Fruit fly (Drosophila melanogaster) Kc167 (cell line): ENCODE measurements around the gene CG14606.

Source experiments
- Sin3A ChIP-seq: fragments of >200 bp; optimal IDR thresholded peaks from 2 replicates; lab custom pipeline; 2018; ENCODE audit warnings: missing external identifiers
- h ChIP-seq: fragments of >200 bp; optimal IDR thresholded peaks from 3 replicates; lab custom pipeline; 2018; ENCODE audit warnings: missing external identifiers
- insv ChIP-seq: fragments of >200 bp; optimal IDR thresholded peaks from 3 replicates; lab custom pipeline; 2018; ENCODE audit warnings: missing external identifiers
- psq ChIP-seq: fragments of >200 bp; optimal IDR thresholded peaks from 2 replicates; lab custom pipeline; 2017; ENCODE audit warnings: missing external identifiers

DNA sequence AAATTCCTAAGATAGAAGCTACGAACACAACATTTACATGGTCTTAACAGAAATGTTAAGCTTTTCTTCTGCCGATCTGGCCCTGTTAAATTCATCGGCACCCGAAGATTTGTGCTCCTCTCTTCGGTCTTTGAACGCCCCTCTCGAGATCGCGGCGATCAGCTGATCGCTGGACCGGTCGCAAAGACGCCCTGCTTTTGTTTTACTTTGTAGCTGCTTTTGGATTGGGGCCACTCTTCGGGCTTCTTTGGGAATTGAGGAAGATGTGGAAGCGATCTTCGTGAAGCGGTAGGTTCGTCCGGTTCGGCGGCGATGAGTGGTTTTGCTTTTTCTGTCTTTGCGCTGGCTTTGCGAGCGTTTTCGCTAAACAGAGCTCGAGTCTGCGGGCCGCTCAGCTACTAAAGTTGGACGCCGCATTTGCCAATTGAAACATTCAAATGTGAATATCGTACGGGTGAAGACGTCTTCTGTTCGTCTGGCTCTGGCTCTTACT is 7.1 kb upstream of the CG14606 start, which contains the start of gene thw:
- TF ChIP-seq insv (lab: Kevin White, UChicago) (no peak), psq (no peak), Sin3A (lab: Kevin White, UChicago) (no peak), h (lab: Kevin White, UChicago) (no peak)
